Fruit fly (Drosophila melanogaster) whole organism, embryonic: ENCODE measurements around the gene Pebp1.

Experiments used
- ATbp ChIP-seq: fragments of 200-800 bp; sonication (Bioruptor generic); optimal IDR thresholded peaks from 2 replicates; lab custom pipeline; 2017; ENCODE audit warnings: missing biosample characterization, mild to moderate bottlenecking, missing genetic modification characterization, missing genetic modification reagents
- Adf1 ChIP-seq: fragments of 200-800 bp; sonication (Bioruptor generic); IDR thresholded peaks from 2 replicates; pipeline ENCODE4 v1.3.6; 2022; ENCODE audit warnings: missing biosample characterization, missing genetic modification characterization
- B-H2 ChIP-seq: fragments of 200-800 bp; sonication (Bioruptor generic); optimal IDR thresholded peaks from 2 replicates; lab custom pipeline; 2018; ENCODE audit warnings: missing biosample characterization, mild to moderate bottlenecking, missing genetic modification characterization
- CG11723 ChIP-seq: fragments of 200-800 bp; sonication (Bioruptor generic); optimal IDR thresholded peaks from 2 replicates; lab custom pipeline; 2017; ENCODE audit warnings: missing biosample characterization, mild to moderate bottlenecking, missing genetic modification characterization
- CG12236 ChIP-seq: fragments of 200-800 bp; sonication (Bioruptor generic); optimal IDR thresholded peaks from 2 replicates; lab custom pipeline; 2016; ENCODE audit warnings: missing biosample characterization, missing genetic modification characterization
- CG14710 ChIP-seq: fragments of 200-800 bp; sonication (Bioruptor generic); optimal IDR thresholded peaks from 3 replicates; lab custom pipeline; 2019; ENCODE audit warnings: missing biosample characterization, mild to moderate bottlenecking, missing genetic modification characterization, moderate library complexity
- CG14860 ChIP-seq: fragments of 200-800 bp; sonication (Bioruptor generic); IDR thresholded peaks from 3 replicates; pipeline ENCODE4 v1.3.6; 2022; ENCODE audit warnings: missing biosample characterization, missing genetic modification characterization; ENCODE audit not compliant: partially characterized antibody
- CG1603 ChIP-seq: fragments of 200-800 bp; sonication (Bioruptor generic); optimal IDR thresholded peaks from 2 replicates; lab custom pipeline; 2019; ENCODE audit warnings: missing biosample characterization, mild to moderate bottlenecking, missing genetic modification characterization, moderate library complexity
- CG30403 ChIP-seq: fragments of 200-800 bp; sonication (Bioruptor generic); optimal IDR thresholded peaks from 3 replicates; lab custom pipeline; 2016; ENCODE audit warnings: missing biosample characterization, missing genetic modification characterization
- CG3281 ChIP-seq: fragments of 200-800 bp; sonication (Bioruptor generic); optimal IDR thresholded peaks from 3 replicates; lab custom pipeline; 2017; ENCODE audit warnings: missing biosample characterization, mild to moderate bottlenecking, missing genetic modification characterization
- CG34224 ChIP-seq: fragments of 200-800 bp; sonication (Bioruptor generic); IDR thresholded peaks from 3 replicates; pipeline ENCODE4 v1.3.6; 2022; ENCODE audit warnings: missing biosample characterization, missing genetic modification characterization; ENCODE audit not compliant: partially characterized antibody
- CG4707 ChIP-seq: fragments of 200-800 bp; sonication (Bioruptor generic); optimal IDR thresholded peaks from 2 replicates; lab custom pipeline; 2018; ENCODE audit warnings: missing biosample characterization, mild to moderate bottlenecking, missing genetic modification characterization, moderate library complexity
- CG6272 ChIP-seq: fragments of 200-800 bp; sonication (Bioruptor generic); IDR thresholded peaks from 2 replicates; pipeline ENCODE4 v1.3.6; 2022; ENCODE audit warnings: missing biosample characterization, missing genetic modification characterization
- CG6683 ChIP-seq: fragments of 200-800 bp; sonication (Bioruptor generic); optimal IDR thresholded peaks from 2 replicates; lab custom pipeline; 2017; ENCODE audit warnings: missing biosample characterization, mild to moderate bottlenecking, missing genetic modification characterization, missing genetic modification reagents
- CoRest ChIP-seq: fragments of 200-800 bp; sonication (Bioruptor generic); optimal IDR thresholded peaks from 3 replicates; lab custom pipeline; 2018; ENCODE audit warnings: missing biosample characterization, mild to moderate bottlenecking, missing genetic modification characterization, moderate library complexity
- Dfd ChIP-seq, 2 experiments: fragments of >200 bp; optimal IDR thresholded peaks; 2 replicates each; lab custom pipeline; 2017; ENCODE audit warnings: missing biosample characterization in 2 of 2, missing genetic modification characterization in 2 of 2
- Dll ChIP-seq: fragments of 200-800 bp; sonication (Bioruptor generic); IDR thresholded peaks from 4 replicates; pipeline ENCODE4 v1.3.6; 2022; ENCODE audit warnings: missing biosample characterization, missing genetic modification characterization; ENCODE audit not compliant: partially characterized antibody
- Eip74EF ChIP-seq, 2 experiments: fragments of 200-800 bp in 1 of 2; fragments of >200 bp in 1 of 2; sonication (Bioruptor generic) in 1 of 2; optimal IDR thresholded peaks; 2 replicates each; lab custom pipeline; 2017 to 2019; ENCODE audit warnings: missing biosample characterization in 2 of 2, missing genetic modification characterization in 2 of 2, mild to moderate bottlenecking in 1 of 2, moderate library complexity in 1 of 2
- GATAe ChIP-seq: fragments of 200-800 bp; sonication (Bioruptor generic); conservative IDR thresholded peaks from 2 replicates; pipeline ENCODE4 v1.3.6; 2022; ENCODE audit warnings: missing biosample characterization, missing genetic modification characterization
- Hr78 ChIP-seq, 2 experiments: fragments of 200-800 bp in 1 of 2; fragments of >200 bp in 1 of 2; sonication (Bioruptor generic) in 1 of 2; optimal IDR thresholded peaks; 2 replicates each; lab custom pipeline; 2017 to 2019; ENCODE audit warnings: missing biosample characterization in 2 of 2, missing genetic modification characterization in 2 of 2, mild to moderate bottlenecking in 1 of 2, moderate library complexity in 1 of 2
- Lim3 ChIP-seq: fragments of 200-800 bp; sonication (Bioruptor generic); IDR thresholded peaks from 2 replicates; pipeline ENCODE4 v1.3.6; 2022; ENCODE audit warnings: missing biosample characterization, missing genetic modification characterization
- MBD-R2 ChIP-seq: fragments of 200-800 bp; sonication (Bioruptor generic); IDR thresholded peaks from 2 replicates; pipeline ENCODE4 v1.3.6; 2022; ENCODE audit warnings: missing biosample characterization, missing genetic modification characterization
- Max ChIP-seq: fragments of 200-800 bp; sonication (Bioruptor generic); optimal IDR thresholded peaks from 2 replicates; lab custom pipeline; 2016; ENCODE audit warnings: missing biosample characterization, mild to moderate bottlenecking, missing genetic modification characterization
- Myb ChIP-seq: fragments of 200-800 bp; sonication (Bioruptor generic); optimal IDR thresholded peaks from 2 replicates; lab custom pipeline; 2016; ENCODE audit warnings: missing biosample characterization, missing genetic modification characterization
- Neu2 ChIP-seq: fragments of 200-800 bp; sonication (Bioruptor generic); optimal IDR thresholded peaks from 3 replicates; lab custom pipeline; 2016; ENCODE audit warnings: missing biosample characterization, missing genetic modification characterization, borderline replicate concordance
- Pdp1 ChIP-seq, 2 experiments: fragments of 200-800 bp; sonication (Bioruptor generic); optimal IDR thresholded peaks; 3 replicates each; lab custom pipeline; 2016; ENCODE audit warnings: missing biosample characterization in 2 of 2, missing genetic modification characterization in 2 of 2, mild to moderate bottlenecking in 1 of 2, moderate library complexity in 1 of 2
- Scr ChIP-seq: fragments of 200-800 bp; sonication (Bioruptor generic); IDR thresholded peaks from 2 replicates; pipeline ENCODE4 v1.3.6; 2022; ENCODE audit warnings: missing biosample characterization, missing genetic modification characterization; ENCODE audit not compliant: partially characterized antibody
- Tbp ChIP-seq: fragments of >200 bp; optimal IDR thresholded peaks from 2 replicates; lab custom pipeline; 2018; ENCODE audit warnings: missing biosample characterization, missing genetic modification characterization
- Trl ChIP-seq, 3 experiments: fragments of >200 bp in 2 of 3; fragments of 200-800 bp in 1 of 3; sonication (Bioruptor generic) in 1 of 3; optimal IDR thresholded peaks; 2 replicates in 1 of 3; 3 replicates in 2 of 3; lab custom pipeline; 2016 to 2017; ENCODE audit warnings: missing biosample characterization in 1 of 3, missing genetic modification characterization in 1 of 3
- ase ChIP-seq: fragments of 200-800 bp; sonication (Bioruptor generic); IDR thresholded peaks from 3 replicates; pipeline ENCODE4 v1.3.6; 2022; ENCODE audit warnings: missing biosample characterization, missing genetic modification characterization
- chinmo ChIP-seq: fragments of 200-800 bp; sonication (Bioruptor generic); IDR thresholded peaks from 4 replicates; pipeline ENCODE4 v1.3.6; 2022; ENCODE audit warnings: missing biosample characterization, missing genetic modification characterization; ENCODE audit not compliant: partially characterized antibody
- crp ChIP-seq, 2 experiments: fragments of 200-800 bp; sonication (Bioruptor generic); optimal IDR thresholded peaks; 2 replicates in 1 of 2; 3 replicates in 1 of 2; lab custom pipeline; 2017; ENCODE audit warnings: missing biosample characterization in 2 of 2, missing genetic modification characterization in 2 of 2, mild to moderate bottlenecking in 1 of 2, moderate library complexity in 1 of 2
- dm ChIP-seq: fragments of 200-800 bp; sonication (Bioruptor generic); optimal IDR thresholded peaks from 3 replicates; lab custom pipeline; 2016; ENCODE audit warnings: missing biosample characterization, missing genetic modification characterization
- fd102C ChIP-seq: fragments of 200-800 bp; sonication (Bioruptor generic); optimal IDR thresholded peaks from 2 replicates; lab custom pipeline; 2018; ENCODE audit warnings: missing biosample characterization, mild to moderate bottlenecking, missing genetic modification characterization, moderate library complexity
- kni ChIP-seq: fragments of 200-800 bp; sonication (Bioruptor generic); optimal IDR thresholded peaks from 3 replicates; lab custom pipeline; 2017; ENCODE audit warnings: mild to moderate bottlenecking, missing biosample characterization, missing genetic modification reagents, missing genetic modification characterization
- nerfin-2 ChIP-seq: fragments of 200-800 bp; sonication (Bioruptor generic); IDR thresholded peaks from 2 replicates; pipeline ENCODE4 v1.3.6; 2022; ENCODE audit warnings: missing biosample characterization, missing genetic modification characterization; ENCODE audit not compliant: partially characterized antibody
- pfk ChIP-seq: fragments of 200-800 bp; sonication (Bioruptor generic); optimal IDR thresholded peaks from 2 replicates; lab custom pipeline; 2018; ENCODE audit warnings: missing biosample characterization, mild to moderate bottlenecking, missing genetic modification characterization, moderate library complexity
- pzg ChIP-seq: fragments of 200-800 bp; sonication (Bioruptor generic); optimal IDR thresholded peaks from 3 replicates; lab custom pipeline; 2018; ENCODE audit warnings: missing biosample characterization, mild to moderate bottlenecking, missing genetic modification characterization, moderate library complexity
- scrt ChIP-seq: fragments of 200-800 bp; sonication (Bioruptor generic); optimal IDR thresholded peaks from 2 replicates; lab custom pipeline; 2018; ENCODE audit warnings: missing biosample characterization, mild to moderate bottlenecking, missing genetic modification characterization, moderate library complexity
- sna ChIP-seq: fragments of 200-800 bp; sonication (Bioruptor generic); IDR thresholded peaks from 2 replicates; pipeline ENCODE4 v1.3.6; 2022; ENCODE audit warnings: missing biosample characterization, missing genetic modification characterization; ENCODE audit not compliant: partially characterized antibody
- sr ChIP-seq: fragments of 200-800 bp; sonication (Bioruptor generic); IDR thresholded peaks from 3 replicates; pipeline ENCODE4 v1.3.6; 2022; ENCODE audit warnings: missing biosample characterization, missing genetic modification characterization
- unc-4 ChIP-seq: fragments of 200-800 bp; sonication (Bioruptor generic); IDR thresholded peaks from 2 replicates; pipeline ENCODE4 v1.3.6; 2022; ENCODE audit warnings: missing biosample characterization, missing genetic modification characterization; ENCODE audit not compliant: partially characterized antibody
- yki ChIP-seq: fragments of >200 bp; optimal IDR thresholded peaks from 3 replicates; lab custom pipeline; 2018

Pebp1 gene

dm6 chr3R:22464611-22465113 is 1.2 kb upstream of the Pebp1 start, which contains the start of gene CG7054 (continued):
- TF ChIP-seq Adf1 (GFP tag; lab: Robert Waterston, UW) (no peak), CG3281 (peak; percentile 50), Trl (optimal IDR thresholded peaks at IDR 0.05; lab: Kevin White, UChicago) (no peak), Trl (GFP tag; optimal IDR thresholded peaks at IDR 0.05; lab: Kevin White, UChicago) (no peak), CG6683 (GFP tag; lab: Kevin White, UChicago) (no peak), nerfin-2 (GFP tag; lab: Robert Waterston, UW) (no peak), crp (GFP tag; optimal IDR thresholded peaks at IDR 0.05; lab: Kevin White, UChicago) (no peak), ase (GFP tag; lab: Robert Waterston, UW) (no peak), CG11723 (no peak), pfk (GFP tag; lab: Kevin White, UChicago) (no peak), ATbp (GFP tag; lab: Kevin White, UChicago) (peak; percentile 32), Dfd (GFP tag; optimal IDR thresholded peaks at IDR 0.05; lab: Kevin White, UChicago) (no peak), scrt (GFP tag; lab: Kevin White, UChicago) (no peak)
- TF ChIP-seq, all 482 proteins: peak for 97

DNA sequence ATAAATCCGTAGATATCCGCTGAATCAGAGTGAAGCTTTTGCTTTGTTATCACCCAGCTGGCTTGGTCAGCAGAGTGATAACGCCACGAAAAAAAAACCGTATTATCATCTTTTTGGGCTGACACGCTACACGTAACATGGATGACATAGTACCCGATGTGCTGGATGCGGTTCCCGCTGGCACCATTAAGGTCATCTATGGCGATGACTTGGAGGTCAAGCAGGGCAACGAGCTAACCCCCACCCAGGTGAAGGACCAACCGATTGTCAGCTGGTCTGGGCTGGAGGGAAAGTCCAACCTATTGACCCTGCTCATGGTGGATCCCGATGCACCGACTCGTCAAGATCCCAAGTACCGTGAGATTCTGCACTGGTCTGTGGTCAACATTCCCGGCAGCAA is 696 bp upstream of the Pebp1 start:
- no peak for TF ChIP-seq CG6272 (GFP tag; lab: Robert Waterston, UW)
- no peak for TF ChIP-seq dm (GFP tag; lab: Kevin White, UChicago)
- peak in 1 of 2 experiments; percentile 34 for TF ChIP-seq Pdp1 (GFP tag; optimal IDR thresholded peaks at IDR 0.05; lab: Kevin White, UChicago)
- TF ChIP-seq yki (lab: Kevin White, UChicago) = no peak
- 0 out of 3 replicates have a peak, but pooled peaks have one; percentile 19 for TF ChIP-seq sr (GFP tag; lab: Robert Waterston, UW)
- no peak for TF ChIP-seq Eip74EF (GFP tag; optimal IDR thresholded peaks at IDR 0.05; lab: Kevin White, UChicago)
- TF ChIP-seq Neu2 (GFP tag; lab: Kevin White, UChicago) = no peak
- TF ChIP-seq GATAe (GFP tag; lab: Robert Waterston, UW) = no peak; the same call in 1 of the 2 replicates
- peak in 1 of 2 experiments; percentile 2 for TF ChIP-seq Hr78 (GFP tag; optimal IDR thresholded peaks at IDR 0.05; lab: Kevin White, UChicago)
- no peak for TF ChIP-seq B-H2 (GFP tag; lab: Kevin White, UChicago)

DNA sequence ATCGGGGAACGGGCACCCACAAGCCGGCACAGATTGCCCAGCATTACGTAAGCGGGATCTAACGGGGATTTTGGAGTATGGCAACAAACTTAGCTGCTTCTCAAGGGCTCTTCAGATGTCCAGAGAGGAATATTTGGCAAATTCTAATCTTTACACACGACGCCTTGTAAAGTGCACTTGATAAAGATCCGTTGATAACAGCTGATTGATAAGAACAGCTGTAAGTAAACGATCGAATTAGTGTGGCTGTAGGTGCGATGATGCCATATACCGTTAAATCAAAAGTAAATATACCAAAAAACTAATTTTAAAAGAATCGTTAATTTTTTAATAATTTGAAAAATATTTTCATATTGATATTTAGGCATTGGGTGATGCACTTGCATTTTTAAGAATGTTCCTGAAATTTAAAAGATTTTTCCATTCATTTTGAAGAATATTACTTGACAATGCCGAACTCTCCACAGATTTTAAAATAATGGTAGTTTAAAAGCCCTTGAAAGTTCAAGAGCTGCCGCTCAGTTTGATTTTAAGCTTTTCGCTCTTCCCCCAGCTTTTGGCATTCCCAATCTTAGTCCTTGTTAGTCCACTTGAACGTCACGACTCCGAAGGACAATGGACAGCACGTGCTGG is 2.2 kb downstream of the Pebp1 start, which contains the start of the genes CG5377 and Nrx-1:
TSS of gene CG5377 (minus strand) at position 219 of the 633 bp plus-strand sequence.
TSS of gene Nrx-1 (plus strand) at position 574 of the 633 bp plus-strand sequence.
- TF ChIP-seq crp (GFP tag; optimal IDR thresholded peaks at IDR 0.05; lab: Kevin White, UChicago) (peak; percentile 51 to 92), CoRest (peak; percentile 6), CG14860 (GFP tag; lab: Robert Waterston, UW) (no peak), yki (lab: Kevin White, UChicago) (no peak), kni (GFP tag; lab: Kevin White, UChicago) (no peak), Max (GFP tag; lab: Kevin White, UChicago) (no peak), chinmo (GFP tag; lab: Robert Waterston, UW) (peak; percentile 68; the same call in 1 of the 4 replicates), unc-4 (0 out of 2 replicates have a peak, but pooled peaks have one; percentile 22), MBD-R2 (peak; percentile 74), CG12236 (GFP tag; lab: Kevin White, UChicago) (no peak), CG14710 (peak; percentile 77), Dll (GFP tag; lab: Robert Waterston, UW) (peak; percentile 45; the same call in 1 of the 4 replicates), fd102C (GFP tag; lab: Kevin White, UChicago) (no peak), CG1603 (tag; lab: Kevin White, UChicago) (peak; percentile 27), sna (0 out of 2 replicates have a peak, but pooled peaks have one; percentile 17), Pdp1 (GFP tag; optimal IDR thresholded peaks at IDR 0.05; lab: Kevin White, UChicago) (peak in 1 of 2 experiments; percentile 78), Myb (GFP tag; lab: Kevin White, UChicago) (peak; percentile 53), pzg (GFP tag; lab: Kevin White, UChicago) (peak; percentile 43), Scr (GFP tag; lab: Robert Waterston, UW) (peak; percentile 24; the same call in 1 of the 2 replicates), CG34224 (GFP tag; lab: Robert Waterston, UW) (peak; percentile 35; the same call in 1 of the 3 replicates), CG4707 (GFP tag; lab: Kevin White, UChicago) (no peak), Tbp (GFP tag; lab: Kevin White, UChicago) (no peak), CG30403 (no peak), Lim3 (GFP tag; lab: Robert Waterston, UW) (no peak)
